Worm (Caenorhabditis elegans) whole organism, L3 larva: Measurements from ENCODE around the gene chil-5.

Source experiments
- R02D3.7 ChIP-seq: fragments of 150-350 bp; optimal IDR thresholded peaks from 2 replicates; lab custom pipeline; 2014; ENCODE audit warnings: missing biosample characterization, missing genetic modification characterization
- ZK546.5 ChIP-seq: sonication (generic microtip); optimal IDR thresholded peaks from 2 replicates; lab custom pipeline; 2017; ENCODE audit warnings: missing biosample characterization, missing genetic modification characterization
- ceh-16 ChIP-seq: sonication (generic microtip); optimal IDR thresholded peaks from 2 replicates; lab custom pipeline; 2017; ENCODE audit warnings: missing biosample characterization, missing genetic modification characterization
- ceh-82 ChIP-seq: fragments of 150-350 bp; optimal IDR thresholded peaks from 2 replicates; lab custom pipeline; 2014; ENCODE audit warnings: missing biosample characterization, missing genetic modification characterization
- egl-27 ChIP-seq: sonication (generic microtip); optimal IDR thresholded peaks from 4 replicates; lab custom pipeline; 2017; ENCODE audit warnings: missing biosample characterization, missing genetic modification reagents, missing genetic modification characterization
- egl-5 ChIP-seq: fragments of 150-350 bp; optimal IDR thresholded peaks from 2 replicates; lab custom pipeline; 2017; ENCODE audit warnings: missing biosample characterization, missing genetic modification reagents, missing genetic modification characterization, inconsistent platforms
- elt-1 ChIP-seq: fragments of 150-350 bp; optimal IDR thresholded peaks from 2 replicates; lab custom pipeline; 2014; ENCODE audit warnings: missing biosample characterization, missing genetic modification characterization
- fkh-10 ChIP-seq: sonication (generic microtip); optimal IDR thresholded peaks from 2 replicates; lab custom pipeline; 2017; ENCODE audit warnings: missing biosample characterization, missing genetic modification reagents, missing genetic modification characterization
- hmg-11 ChIP-seq: sonication (generic microtip); optimal IDR thresholded peaks from 2 replicates; lab custom pipeline; 2016; ENCODE audit warnings: missing genetic modification characterization, missing compliant biosample characterization
- jun-1 ChIP-seq: fragments of 150-350 bp; optimal IDR thresholded peaks from 2 replicates; lab custom pipeline; 2014; ENCODE audit warnings: missing biosample characterization, missing genetic modification reagents, missing genetic modification characterization
- mdl-1 ChIP-seq: fragments of 150-350 bp; optimal IDR thresholded peaks from 2 replicates; lab custom pipeline; 2014; ENCODE audit warnings: missing biosample characterization, missing genetic modification characterization
- mml-1 ChIP-seq: fragments of 150-350 bp; sonication (generic microtip); optimal IDR thresholded peaks from 3 replicates; lab custom pipeline; 2014; ENCODE audit warnings: missing biosample characterization, missing genetic modification characterization
- nfya-1 ChIP-seq: sonication (generic microtip); optimal IDR thresholded peaks from 2 replicates; lab custom pipeline; 2017; ENCODE audit warnings: missing genetic modification characterization, mild to moderate bottlenecking, missing compliant biosample characterization, antibody characterized with exemption, moderate library complexity; ENCODE audit not compliant: insufficient read depth
- nhr-12 ChIP-seq: fragments of 150-350 bp; optimal IDR thresholded peaks from 2 replicates; lab custom pipeline; 2014; ENCODE audit warnings: missing biosample characterization, missing genetic modification characterization
- nhr-23 ChIP-seq: fragments of 150-350 bp; optimal IDR thresholded peaks from 2 replicates; lab custom pipeline; 2014; ENCODE audit warnings: missing biosample characterization, missing genetic modification reagents, missing genetic modification characterization
- pqm-1 ChIP-seq: fragments of 150-350 bp; optimal IDR thresholded peaks from 2 replicates; lab custom pipeline; 2017; ENCODE audit warnings: missing biosample characterization, missing genetic modification characterization, inconsistent platforms
- ztf-4 ChIP-seq: fragments of 150-350 bp; optimal IDR thresholded peaks from 2 replicates; lab custom pipeline; 2014; ENCODE audit warnings: missing biosample characterization, missing genetic modification characterization

The chil-5 gene

ce11 chrII:9826946-9827345 lies 32.5 kb downstream of the chil-5 start:
- no peak for TF ChIP-seq ztf-4
- TF ChIP-seq nhr-23: no peak
- no peak for TF ChIP-seq mdl-1 (tag; lab: Kevin White, UChicago)
- TF ChIP-seq egl-5 (tag; lab: Kevin White, UChicago): no peak
- TF ChIP-seq nfya-1 (tag; lab: Kevin White, UChicago): no peak
- TF ChIP-seq jun-1: no peak
- TF ChIP-seq pqm-1 (tag; lab: Kevin White, UChicago): no peak
- TF ChIP-seq R02D3.7 (tag; lab: Kevin White, UChicago): no peak
- TF ChIP-seq ZK546.5 (tag; lab: Kevin White, UChicago): no peak
- TF ChIP-seq ceh-16: no peak
- no peak for TF ChIP-seq fkh-10 (GFP tag; lab: Kevin White, UChicago)
- TF ChIP-seq elt-1 (tag; lab: Kevin White, UChicago): no peak
- TF ChIP-seq mml-1: no peak
- no peak for TF ChIP-seq nhr-12 (tag; lab: Kevin White, UChicago)
- no peak for TF ChIP-seq egl-27 (tag; lab: Kevin White, UChicago)
- no peak for TF ChIP-seq ceh-82 (tag; lab: Kevin White, UChicago)
- TF ChIP-seq hmg-11 (tag; lab: Kevin White, UChicago): no peak
- TF ChIP-seq, all 47 proteins: peak for 0
